Worm (Caenorhabditis elegans) whole organism, L3 larva: ENCODE data around the gene mdt-21.
"Not testable (repeated sequence)": the region's sequence is repeated elsewhere in the genome, so short reads cannot be mapped to it uniquely, and the experiment has no call there.

Experiments
- R02D3.7 ChIP-seq: fragments of 150-350 bp; optimal IDR thresholded peaks from 2 replicates; lab custom pipeline; 2014; ENCODE audit warnings: missing biosample characterization, missing genetic modification characterization
- aly-2 ChIP-seq: fragments of 150-350 bp; optimal IDR thresholded peaks from 2 replicates; lab custom pipeline; 2014; ENCODE audit warnings: missing biosample characterization, missing genetic modification characterization
- ama-1 ChIP-seq: fragments of 150-350 bp; optimal IDR thresholded peaks from 2 replicates; lab custom pipeline; 2018
- ceh-16 ChIP-seq: sonication (generic microtip); optimal IDR thresholded peaks from 2 replicates; lab custom pipeline; 2017; ENCODE audit warnings: missing biosample characterization, missing genetic modification characterization
- ceh-28 ChIP-seq: fragments of 150-350 bp; optimal IDR thresholded peaks from 2 replicates; lab custom pipeline; 2014; ENCODE audit warnings: missing biosample characterization, missing genetic modification reagents, missing genetic modification characterization
- ceh-9 ChIP-seq: sonication (generic microtip); optimal IDR thresholded peaks from 2 replicates; lab custom pipeline; 2018; ENCODE audit warnings: missing biosample characterization, missing genetic modification characterization
- egl-27 ChIP-seq: sonication (generic microtip); optimal IDR thresholded peaks from 4 replicates; lab custom pipeline; 2017; ENCODE audit warnings: missing biosample characterization, missing genetic modification reagents, missing genetic modification characterization
- egl-5 ChIP-seq: fragments of 150-350 bp; optimal IDR thresholded peaks from 2 replicates; lab custom pipeline; 2017; ENCODE audit warnings: missing biosample characterization, missing genetic modification reagents, missing genetic modification characterization, inconsistent platforms
- elt-2 ChIP-seq: sonication (generic microtip); optimal IDR thresholded peaks from 2 replicates; lab custom pipeline; 2016; ENCODE audit warnings: missing genetic modification reagents, mild to moderate bottlenecking, missing genetic modification characterization, missing compliant biosample characterization
- elt-3 ChIP-seq, 3 experiments: fragments of 150-350 bp in 1 of 3; sonication (generic microtip) in 2 of 3; optimal IDR thresholded peaks; 2 replicates in 2 of 3; 4 replicates in 1 of 3; lab custom pipeline; 2014 to 2017; ENCODE audit warnings: missing biosample characterization in 3 of 3, missing genetic modification characterization in 3 of 3
- eor-1 ChIP-seq, 2 experiments: fragments of 150-350 bp; optimal IDR thresholded peaks; 2 replicates each; lab custom pipeline; 2014 to 2018; ENCODE audit warnings: missing biosample characterization in 2 of 2, missing genetic modification characterization in 2 of 2
- fkh-10 ChIP-seq: sonication (generic microtip); optimal IDR thresholded peaks from 2 replicates; lab custom pipeline; 2017; ENCODE audit warnings: missing biosample characterization, missing genetic modification reagents, missing genetic modification characterization
- hmg-11 ChIP-seq: sonication (generic microtip); optimal IDR thresholded peaks from 2 replicates; lab custom pipeline; 2016; ENCODE audit warnings: missing genetic modification characterization, missing compliant biosample characterization
- jun-1 ChIP-seq: fragments of 150-350 bp; optimal IDR thresholded peaks from 2 replicates; lab custom pipeline; 2014; ENCODE audit warnings: missing biosample characterization, missing genetic modification reagents, missing genetic modification characterization
- lin-39 ChIP-seq: fragments of 150-350 bp; optimal IDR thresholded peaks from 2 replicates; lab custom pipeline; 2018; ENCODE audit warnings: missing biosample characterization, missing genetic modification reagents, missing genetic modification characterization
- lsy-12 ChIP-seq: sonication (generic microtip); optimal IDR thresholded peaks from 2 replicates; lab custom pipeline; 2016; ENCODE audit warnings: mild to moderate bottlenecking, missing genetic modification characterization, missing compliant biosample characterization
- mml-1 ChIP-seq: fragments of 150-350 bp; sonication (generic microtip); optimal IDR thresholded peaks from 3 replicates; lab custom pipeline; 2014; ENCODE audit warnings: missing biosample characterization, missing genetic modification characterization
- nfya-1 ChIP-seq: sonication (generic microtip); optimal IDR thresholded peaks from 2 replicates; lab custom pipeline; 2017; ENCODE audit warnings: missing genetic modification characterization, mild to moderate bottlenecking, missing compliant biosample characterization, antibody characterized with exemption, moderate library complexity; ENCODE audit not compliant: insufficient read depth
- nhr-11 ChIP-seq: fragments of 150-350 bp; optimal IDR thresholded peaks from 2 replicates; lab custom pipeline; 2014; ENCODE audit warnings: missing biosample characterization, missing genetic modification characterization
- nhr-12 ChIP-seq: fragments of 150-350 bp; optimal IDR thresholded peaks from 2 replicates; lab custom pipeline; 2014; ENCODE audit warnings: missing biosample characterization, missing genetic modification characterization
- nhr-23 ChIP-seq: fragments of 150-350 bp; optimal IDR thresholded peaks from 2 replicates; lab custom pipeline; 2014; ENCODE audit warnings: missing biosample characterization, missing genetic modification reagents, missing genetic modification characterization
- nhr-237 ChIP-seq: fragments of 150-350 bp; optimal IDR thresholded peaks from 2 replicates; lab custom pipeline; 2014; ENCODE audit warnings: missing biosample characterization, missing genetic modification characterization
- nhr-25 ChIP-seq: sonication (generic microtip); optimal IDR thresholded peaks from 2 replicates; lab custom pipeline; 2017; ENCODE audit warnings: missing biosample characterization, missing genetic modification characterization
- nhr-43 ChIP-seq: sonication (generic microtip); optimal IDR thresholded peaks from 2 replicates; lab custom pipeline; 2016; ENCODE audit warnings: mild to moderate bottlenecking, missing genetic modification characterization, missing compliant biosample characterization; ENCODE audit not compliant: poor library complexity, severe bottlenecking
- pha-4 ChIP-seq: fragments of 150-350 bp; optimal IDR thresholded peaks from 2 replicates; lab custom pipeline; 2014; ENCODE audit warnings: missing biosample characterization, missing genetic modification reagents, missing genetic modification characterization
- sea-2 ChIP-seq: fragments of 150-350 bp; sonication (generic microtip); optimal IDR thresholded peaks from 4 replicates; lab custom pipeline; 2014; ENCODE audit warnings: missing biosample characterization, missing genetic modification reagents, missing genetic modification characterization
- snpc-4 ChIP-seq: fragments of 150-350 bp; optimal IDR thresholded peaks from 2 replicates; lab custom pipeline; 2014; ENCODE audit warnings: missing biosample characterization, missing genetic modification characterization
- tbx-2 ChIP-seq: sonication (generic microtip); optimal IDR thresholded peaks from 2 replicates; lab custom pipeline; 2016; ENCODE audit warnings: mild to moderate bottlenecking, missing genetic modification characterization, missing compliant biosample characterization
- unc-39 ChIP-seq: sonication (generic microtip); optimal IDR thresholded peaks from 4 replicates; lab custom pipeline; 2017; ENCODE audit warnings: missing biosample characterization, missing genetic modification characterization
- zag-1 ChIP-seq: fragments of 150-350 bp; optimal IDR thresholded peaks from 2 replicates; lab custom pipeline; 2014; ENCODE audit warnings: missing biosample characterization, missing genetic modification characterization
- ztf-4 ChIP-seq: fragments of 150-350 bp; optimal IDR thresholded peaks from 2 replicates; lab custom pipeline; 2014; ENCODE audit warnings: missing biosample characterization, missing genetic modification characterization

The mdt-21 gene

DNA sequence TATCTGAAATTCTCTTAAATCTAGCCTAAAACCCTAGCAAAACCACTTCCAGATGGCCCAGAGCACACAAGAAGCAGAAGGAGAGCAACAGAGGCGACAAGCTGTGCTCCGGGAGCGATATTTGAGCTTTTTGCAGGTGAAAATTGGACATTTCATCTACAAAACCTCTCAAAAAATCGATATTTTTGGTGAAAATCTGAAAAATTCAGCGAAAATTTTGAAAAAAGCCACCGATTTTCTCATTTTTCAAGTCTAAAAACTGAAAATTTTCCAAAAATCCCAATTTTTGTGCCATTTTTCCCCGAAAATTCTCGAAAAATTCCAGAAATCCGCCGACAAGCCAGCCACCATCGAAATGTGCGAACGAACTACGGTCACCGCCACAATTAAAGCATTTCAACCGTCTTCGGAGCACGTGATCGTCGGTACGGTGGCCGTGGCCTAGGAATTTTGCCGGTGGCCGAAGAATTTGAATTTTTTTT, 2.8 kb downstream of the mdt-21 start, which contains the start of gene C24H11.5:
C24H11.5 (plus strand) TSS at position 51 of the 482 bp plus-strand sequence.
- TF ChIP-seq nhr-23: no peak

DNA sequence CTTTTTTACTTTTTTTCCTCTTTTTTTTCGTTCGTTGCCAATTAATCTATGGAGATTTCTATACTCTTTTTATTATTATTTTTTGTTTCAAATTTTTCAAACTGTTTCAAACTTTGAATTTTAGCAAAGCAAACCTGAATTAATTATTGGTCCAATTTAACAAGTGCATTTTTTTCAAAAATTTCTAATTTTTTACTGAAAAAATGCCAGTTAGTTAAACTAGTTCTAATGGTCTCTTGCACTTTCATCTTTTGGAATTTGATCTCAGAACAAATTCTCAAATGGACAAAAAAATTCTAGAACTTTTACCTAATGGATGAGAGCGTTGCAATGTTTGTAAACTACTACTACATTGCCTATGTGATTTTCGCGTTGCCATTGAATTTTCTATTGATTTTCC, 4.4 kb downstream of the mdt-21 start, which contains the start of gene srd-74:
srd-74 (plus strand) TSS at position 301 of the 400 bp plus-strand sequence.
- TF ChIP-seq elt-2: no peak
- TF ChIP-seq nhr-11 (tag; lab: Kevin White, UChicago): no peak
- no peak for TF ChIP-seq lsy-12 (tag; lab: Kevin White, UChicago)
- no peak for TF ChIP-seq sea-2
- TF ChIP-seq lin-39 (tag; lab: Kevin White, UChicago): no peak
- TF ChIP-seq R02D3.7: no peak
- TF ChIP-seq ztf-4 (tag; lab: Kevin White, UChicago): no peak
- no peak for TF ChIP-seq zag-1 (tag; lab: Kevin White, UChicago)

DNA sequence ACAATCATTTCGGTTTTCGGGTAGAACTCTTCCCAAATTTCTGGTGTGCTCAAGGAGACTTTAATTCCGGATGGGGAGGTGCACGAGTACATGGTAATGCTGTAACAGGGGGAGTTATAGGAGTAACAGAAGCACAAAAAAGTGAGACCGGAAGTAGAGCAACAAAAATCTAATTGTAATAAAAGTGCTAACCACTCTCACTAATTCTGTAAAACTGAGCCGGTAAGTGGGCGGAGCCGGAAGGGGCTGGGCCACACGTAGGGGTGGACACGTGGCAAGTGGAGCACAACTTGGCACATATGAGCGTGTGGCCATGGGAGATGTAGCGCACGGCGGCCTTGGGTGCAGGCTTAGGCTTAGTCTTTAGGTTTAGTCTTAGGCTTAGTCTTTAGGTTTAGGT, 8.5 kb downstream of the mdt-21 start, which contains the start of gene tbx-38:
tbx-38 (minus strand) TSS at position 101 of the 400 bp plus-strand sequence.
- no peak for TF ChIP-seq nhr-237 (tag; lab: Kevin White, UChicago)
- no peak for TF ChIP-seq egl-5 (tag; lab: Kevin White, UChicago)
- no peak for TF ChIP-seq pha-4 (tag; lab: Kevin White, UChicago)
- no peak for TF ChIP-seq nhr-43 (tag; lab: Kevin White, UChicago)
- no peak for TF ChIP-seq jun-1
- TF ChIP-seq ama-1 (lab: Kevin White, UChicago): no peak
- TF ChIP-seq unc-39: no peak
- TF ChIP-seq nhr-11 (tag; lab: Kevin White, UChicago): no peak
- no peak for TF ChIP-seq aly-2 (tag; lab: Kevin White, UChicago)
- no peak for TF ChIP-seq mml-1 (tag; lab: Kevin White, UChicago)
- TF ChIP-seq snpc-4: no peak
- TF ChIP-seq nfya-1 (tag; lab: Kevin White, UChicago): no peak
- TF ChIP-seq ceh-16: no peak
- no peak for TF ChIP-seq fkh-10 (GFP tag; lab: Kevin White, UChicago)
- no peak for TF ChIP-seq eor-1 (tag; optimal IDR thresholded peaks at IDR 0.05; lab: Kevin White, UChicago)
- no peak for TF ChIP-seq ceh-9 (tag; lab: Kevin White, UChicago)
- TF ChIP-seq egl-27: no peak
- no peak for TF ChIP-seq elt-3 (tag; optimal IDR thresholded peaks at IDR 0.05; lab: Kevin White, UChicago)
- TF ChIP-seq ceh-28 (tag; lab: Kevin White, UChicago): no peak

DNA sequence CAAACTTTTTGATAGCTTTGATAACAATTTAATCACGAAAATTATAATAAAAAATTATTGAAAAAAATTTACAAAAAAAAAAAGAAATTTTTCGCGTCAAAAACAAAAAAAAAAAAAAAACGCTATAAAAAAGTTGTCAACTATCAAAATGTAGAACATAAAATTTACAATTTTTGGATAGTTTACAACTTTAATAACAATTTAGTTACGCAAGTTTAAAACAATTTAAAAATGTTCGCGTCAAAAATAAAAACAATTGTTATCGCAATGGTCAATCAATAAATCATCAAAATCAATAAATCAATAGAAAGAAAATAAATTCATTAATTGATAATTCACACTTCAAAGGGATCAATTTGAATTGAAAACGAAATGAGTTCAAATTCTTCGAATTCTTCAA, 10.0 kb downstream of the mdt-21 start, which contains the start of gene C24H11.1:
C24H11.1 (plus strand) TSS at position 301 of the 400 bp plus-strand sequence.
- not testable (repeated sequence) for TF ChIP-seq lsy-12 (tag; lab: Kevin White, UChicago); nhr-23; elt-3 (tag; optimal IDR thresholded peaks at IDR 0.05; lab: Kevin White, UChicago)

DNA sequence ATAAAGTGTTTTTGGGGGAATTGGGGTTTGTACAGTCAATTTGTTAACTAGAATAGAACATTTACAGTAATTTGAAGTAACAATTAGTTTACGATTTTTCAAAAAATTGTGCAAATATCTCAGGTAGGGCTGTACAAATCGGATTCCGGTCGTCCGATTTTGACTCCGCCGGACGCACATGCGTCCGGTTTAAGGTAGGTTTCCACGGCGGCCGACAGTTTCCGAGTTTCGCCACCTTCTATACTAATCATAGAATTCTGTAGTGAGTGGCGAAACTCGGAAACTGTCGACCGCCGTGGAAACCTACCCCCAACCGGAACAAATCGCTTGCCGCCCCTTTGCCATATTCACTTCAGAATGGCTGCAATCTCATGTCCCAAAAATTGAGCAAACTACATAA, 12.1 kb downstream of the mdt-21 start:
- TF ChIP-seq ceh-9 (tag; lab: Kevin White, UChicago) (no peak), nhr-25 (tag; lab: Kevin White, UChicago) (no peak), nhr-12 (no peak), tbx-2 (no peak), pha-4 (tag; lab: Kevin White, UChicago) (no peak), hmg-11 (no peak), nhr-237 (tag; lab: Kevin White, UChicago) (no peak), nhr-11 (tag; lab: Kevin White, UChicago) (no peak), lin-39 (tag; lab: Kevin White, UChicago) (no peak), nhr-23 (no peak)
- TF ChIP-seq, all 47 proteins: peak for 0
